Worm (Caenorhabditis elegans) whole organism, late embryonic: ENCODE results near the gene C17A2.2.

Experiments
- ceh-2 ChIP-seq: sonication (generic microtip); optimal IDR thresholded peaks from 2 replicates; lab custom pipeline; 2016; ENCODE audit warnings: missing genotype, missing genetic modification characterization, missing compliant biosample characterization
- che-1 ChIP-seq: sonication (generic microtip); optimal IDR thresholded peaks from 2 replicates; lab custom pipeline; 2016; ENCODE audit warnings: mild to moderate bottlenecking, missing genetic modification characterization, missing compliant biosample characterization
- ets-4 ChIP-seq: sonication (generic microtip); optimal IDR thresholded peaks from 2 replicates; lab custom pipeline; 2016; ENCODE audit warnings: missing genetic modification characterization, missing compliant biosample characterization
- hlh-30 ChIP-seq: sonication (generic microtip); optimal IDR thresholded peaks from 2 replicates; lab custom pipeline; 2017; ENCODE audit warnings: antibody characterized with exemption, missing genetic modification characterization, missing compliant biosample characterization; ENCODE audit not compliant: insufficient read depth
- pha-4 ChIP-seq: fragments of 150-350 bp; optimal IDR thresholded peaks from 2 replicates; lab custom pipeline; 2018; ENCODE audit warnings: missing biosample characterization, missing genetic modification reagents, missing genetic modification characterization
- rnt-1 ChIP-seq: sonication (generic microtip); optimal IDR thresholded peaks from 2 replicates; lab custom pipeline; 2016; ENCODE audit warnings: missing genetic modification characterization, missing compliant biosample characterization
- sox-4 ChIP-seq: sonication (generic microtip); optimal IDR thresholded peaks from 2 replicates; lab custom pipeline; 2017; ENCODE audit warnings: mild to moderate bottlenecking, missing genetic modification characterization, inconsistent platforms, missing compliant biosample characterization
- unc-42 ChIP-seq: sonication (generic microtip); optimal IDR thresholded peaks from 2 replicates; lab custom pipeline; 2016; ENCODE audit warnings: missing genotype, missing genetic modification characterization, missing compliant biosample characterization

- TF ChIP-seq hlh-30 = no peak
- no peak for TF ChIP-seq ceh-2
- no peak for TF ChIP-seq rnt-1
- TF ChIP-seq unc-42 = no peak
- TF ChIP-seq pha-4 (tag; lab: Kevin White, UChicago) = no peak
- TF ChIP-seq sox-4 = no peak
- TF ChIP-seq ets-4 = no peak
- TF ChIP-seq che-1 (tag; lab: Kevin White, UChicago) = no peak
Observed at ce11 chrII:3869601-3870000, 23.5 kb downstream of the C17A2.2 start, which contains the start of gene oac-10.
